Worm (Caenorhabditis elegans): Measurements from ENCODE around the gene pgp-5.

The pgp-5 gene

DNA sequence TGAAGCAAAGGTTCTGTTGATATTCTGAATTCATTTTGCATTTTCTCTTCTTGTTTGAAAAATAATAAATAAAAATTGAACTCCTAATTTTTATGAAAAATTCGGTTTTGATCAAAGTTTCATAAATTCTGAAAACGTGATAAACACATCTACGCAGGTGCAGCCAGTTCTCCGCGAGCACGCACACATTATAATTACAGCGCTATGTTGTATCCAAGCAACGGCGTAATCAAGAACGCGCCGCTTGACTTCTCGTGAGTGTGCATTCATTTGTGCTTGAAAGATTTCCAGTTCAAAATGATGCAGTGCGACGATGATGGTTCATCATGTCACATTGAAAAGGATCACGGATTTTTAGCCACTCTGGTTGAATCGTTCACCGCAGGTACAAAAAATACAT lies 32.8 kb upstream of the pgp-5 start, which contains the start of gene F47B10.3:
Gene F47B10.3, plus strand, starts transcription at position 301 of the 400 bp plus-strand sequence.
- TF ChIP-seq tbx-37 (GFP tag; conservative IDR thresholded peaks at IDR 0.05): no peak

DNA sequence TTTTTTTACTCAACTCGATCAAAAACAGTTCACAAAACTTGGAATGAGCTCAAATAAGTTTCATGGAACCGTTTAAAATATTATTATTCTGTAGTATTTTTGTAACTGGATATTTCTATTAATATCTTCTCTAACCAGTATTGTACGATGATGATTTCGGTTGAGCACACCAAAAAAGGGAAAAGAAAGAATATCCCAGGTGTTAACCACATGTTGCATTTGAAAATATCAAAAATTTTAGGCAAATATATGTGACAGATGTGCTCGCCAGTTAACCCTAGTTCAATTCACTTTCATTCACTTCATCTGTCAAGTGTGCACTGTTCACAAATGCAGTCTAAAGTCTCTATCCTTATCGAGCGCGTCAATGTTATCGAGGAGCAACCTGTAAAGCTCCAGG lies 31.9 kb upstream of the pgp-5 start, which contains the start of gene F47B10.4:
Gene F47B10.4, plus strand, starts transcription at position 301 of the 400 bp plus-strand sequence.
- TF ChIP-seq pes-1 (GFP tag; IDR thresholded peaks at IDR 0.05) (no peak), tbx-11 (GFP tag; IDR thresholded peaks at IDR 0.05) (no peak), hmg-4 (GFP tag; optimal IDR thresholded peaks at IDR 0.05) (no peak), ceh-13 (GFP tag; optimal IDR thresholded peaks at IDR 0.05) (no peak), ets-7 (tag; optimal IDR thresholded peaks at IDR 0.05) (no peak), sea-1 (GFP tag; conservative IDR thresholded peaks at IDR 0.05) (no peak), scrt-1 (GFP tag; IDR thresholded peaks at IDR 0.05) (no peak), tra-4 (tag; optimal IDR thresholded peaks at IDR 0.05) (no peak), hmbx-1 (tag; optimal IDR thresholded peaks at IDR 0.05) (no peak), ama-1 (optimal IDR thresholded peaks at IDR 0.05) (no peak)

DNA sequence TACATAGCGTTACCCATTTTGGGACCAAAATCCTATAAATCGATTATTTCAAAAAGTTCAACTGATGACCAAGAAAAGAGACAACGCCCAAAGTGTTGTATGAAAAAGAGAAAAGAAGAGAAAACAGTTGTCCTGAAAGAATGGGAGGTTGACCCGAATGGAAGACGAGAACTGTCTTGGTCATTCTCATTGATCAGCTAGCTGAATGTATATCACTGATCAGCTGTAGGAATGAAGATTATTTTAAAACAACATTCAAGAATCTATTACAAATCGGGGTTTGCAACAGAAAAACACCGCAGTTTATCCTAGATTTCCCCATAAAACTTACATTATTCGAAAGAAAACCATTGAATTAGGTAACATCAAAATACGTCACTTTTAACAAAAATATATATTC lies 31.4 kb upstream of the pgp-5 start, which contains the start of gene F47B10.5:
Gene F47B10.5, minus strand, starts transcription at position 101 of the 400 bp plus-strand sequence.
- no peak for TF ChIP-seq B0310.2 (tag; optimal IDR thresholded peaks at IDR 0.05)
- TF ChIP-seq pes-1 (GFP tag; IDR thresholded peaks at IDR 0.05): no peak
- TF ChIP-seq tbx-11 (GFP tag; IDR thresholded peaks at IDR 0.05): no peak
- TF ChIP-seq ceh-36 (tag; optimal IDR thresholded peaks at IDR 0.05): no peak
- no peak for TF ChIP-seq hmbx-1 (tag; optimal IDR thresholded peaks at IDR 0.05)
- no peak for TF ChIP-seq sea-1 (GFP tag; conservative IDR thresholded peaks at IDR 0.05)
- no peak for TF ChIP-seq tra-4 (tag; optimal IDR thresholded peaks at IDR 0.05)
- no peak for TF ChIP-seq F13C5.2 (tag; optimal IDR thresholded peaks at IDR 0.05)

DNA sequence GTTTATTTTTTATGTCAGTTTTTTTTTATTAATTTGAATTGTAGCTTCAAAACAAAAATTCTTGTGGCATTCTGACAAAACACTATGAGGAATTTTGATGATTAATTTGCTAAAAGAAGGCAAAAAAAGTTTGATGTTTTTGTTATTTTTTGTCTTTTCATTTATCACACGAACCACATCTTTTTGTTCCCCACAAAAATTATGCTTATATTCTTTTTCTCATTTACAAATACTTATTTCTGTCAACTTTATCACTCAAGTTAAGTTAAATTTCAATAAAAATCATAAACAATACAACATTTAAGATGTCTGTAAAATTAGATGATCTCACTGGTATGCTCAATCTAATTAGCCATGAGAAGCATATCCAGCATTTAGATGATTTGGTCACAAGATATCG lies 29.1 kb upstream of the pgp-5 start, which contains the start of gene F47B10.6:
Gene F47B10.6, plus strand, starts transcription at position 301 of the 400 bp plus-strand sequence.
- TF ChIP-seq hmg-4 (GFP tag; optimal IDR thresholded peaks at IDR 0.05): no peak
- TF ChIP-seq pes-1 (GFP tag; IDR thresholded peaks at IDR 0.05): no peak
- no peak for TF ChIP-seq B0310.2 (tag; optimal IDR thresholded peaks at IDR 0.05)
- TF ChIP-seq sea-1 (GFP tag; conservative IDR thresholded peaks at IDR 0.05): no peak
- TF ChIP-seq tra-4 (tag; optimal IDR thresholded peaks at IDR 0.05): no peak
- no peak for TF ChIP-seq F13C5.2 (tag; optimal IDR thresholded peaks at IDR 0.05)
- no peak for TF ChIP-seq tbx-37 (GFP tag; conservative IDR thresholded peaks at IDR 0.05)
- TF ChIP-seq hnd-1 (tag; optimal IDR thresholded peaks at IDR 0.05): no peak
- no peak for TF ChIP-seq flt-1 (GFP tag; IDR thresholded peaks at IDR 0.05)
- TF ChIP-seq hmbx-1 (tag; optimal IDR thresholded peaks at IDR 0.05): no peak
- TF ChIP-seq aly-1 (tag; optimal IDR thresholded peaks at IDR 0.05): no peak
- TF ChIP-seq tbx-11 (GFP tag; IDR thresholded peaks at IDR 0.05): no peak
- no peak for TF ChIP-seq ceh-13 (GFP tag; optimal IDR thresholded peaks at IDR 0.05)
- no peak for TF ChIP-seq ceh-36 (tag; optimal IDR thresholded peaks at IDR 0.05)
- TF ChIP-seq ama-1 (optimal IDR thresholded peaks at IDR 0.05): no peak
- TF ChIP-seq scrt-1 (GFP tag; IDR thresholded peaks at IDR 0.05): no peak
- TF ChIP-seq ets-7 (tag; optimal IDR thresholded peaks at IDR 0.05): no peak

DNA sequence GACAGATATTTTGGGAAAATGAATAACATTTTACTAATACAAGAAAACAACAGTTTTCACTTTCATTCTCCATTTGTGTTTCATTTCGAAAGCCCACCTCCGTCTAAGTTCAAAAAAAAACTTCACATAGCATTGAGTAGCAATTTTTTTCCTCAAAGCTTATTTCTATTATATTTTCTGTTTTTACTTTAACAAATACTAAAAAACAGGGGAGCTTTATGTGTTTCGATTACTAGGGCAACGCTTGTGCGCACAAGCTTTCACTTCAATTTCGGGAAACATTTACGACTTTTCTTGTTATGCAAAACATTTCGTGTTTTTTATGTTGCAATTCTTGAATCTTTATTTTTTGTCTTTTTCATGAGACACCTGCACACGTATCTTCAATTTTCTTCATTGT lies 26.8 kb upstream of the pgp-5 start, which contains the start of gene T21E8.5:
Gene T21E8.5, plus strand, starts transcription at position 301 of the 400 bp plus-strand sequence.
- no peak for TF ChIP-seq aly-1 (tag; optimal IDR thresholded peaks at IDR 0.05)
- TF ChIP-seq hmg-4 (GFP tag; optimal IDR thresholded peaks at IDR 0.05): no peak
- TF ChIP-seq hnd-1 (tag; optimal IDR thresholded peaks at IDR 0.05): no peak
- TF ChIP-seq pes-1 (GFP tag; IDR thresholded peaks at IDR 0.05): no peak
- no peak for TF ChIP-seq flt-1 (GFP tag; IDR thresholded peaks at IDR 0.05)
- no peak for TF ChIP-seq tbx-37 (GFP tag; conservative IDR thresholded peaks at IDR 0.05)
- TF ChIP-seq ceh-36 (tag; optimal IDR thresholded peaks at IDR 0.05): no peak
- no peak for TF ChIP-seq ets-7 (tag; optimal IDR thresholded peaks at IDR 0.05)
- TF ChIP-seq hmbx-1 (tag; optimal IDR thresholded peaks at IDR 0.05): no peak
- no peak for TF ChIP-seq tra-4 (tag; optimal IDR thresholded peaks at IDR 0.05)
- TF ChIP-seq tbx-11 (GFP tag; IDR thresholded peaks at IDR 0.05): no peak
- no peak for TF ChIP-seq ama-1 (optimal IDR thresholded peaks at IDR 0.05)
- no peak for TF ChIP-seq B0310.2 (tag; optimal IDR thresholded peaks at IDR 0.05)
- no peak for TF ChIP-seq sea-1 (GFP tag; conservative IDR thresholded peaks at IDR 0.05)
- TF ChIP-seq scrt-1 (GFP tag; IDR thresholded peaks at IDR 0.05): no peak
- TF ChIP-seq F13C5.2 (tag; optimal IDR thresholded peaks at IDR 0.05): no peak
- no peak for TF ChIP-seq ceh-13 (GFP tag; optimal IDR thresholded peaks at IDR 0.05)

DNA sequence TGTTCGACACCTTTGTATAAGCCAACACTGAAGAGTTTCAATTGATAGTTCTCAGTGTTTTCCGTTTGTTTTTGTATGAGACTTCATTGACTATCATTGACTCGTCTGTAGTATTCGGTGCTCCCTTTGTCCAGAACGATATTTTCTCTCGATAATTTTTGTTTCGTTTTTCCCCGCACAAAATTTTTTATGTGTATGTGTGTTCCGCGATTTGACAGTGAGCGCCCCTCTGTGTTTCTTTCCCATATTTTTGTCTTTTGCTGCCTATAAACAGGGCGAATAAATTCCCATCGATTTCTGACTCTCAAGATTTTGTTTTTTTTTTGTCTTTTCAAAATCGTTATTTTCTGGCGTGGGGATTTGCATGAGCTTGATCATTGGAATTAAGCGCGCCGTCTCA lies 24.1 kb upstream of the pgp-5 start, which contains the start of gene T21E8.7:
Gene T21E8.7, plus strand, starts transcription at position 301 of the 400 bp plus-strand sequence.
- TF ChIP-seq flt-1 (GFP tag; IDR thresholded peaks at IDR 0.05) (no peak), hmbx-1 (tag; optimal IDR thresholded peaks at IDR 0.05) (no peak), tra-4 (tag; optimal IDR thresholded peaks at IDR 0.05) (no peak)

DNA sequence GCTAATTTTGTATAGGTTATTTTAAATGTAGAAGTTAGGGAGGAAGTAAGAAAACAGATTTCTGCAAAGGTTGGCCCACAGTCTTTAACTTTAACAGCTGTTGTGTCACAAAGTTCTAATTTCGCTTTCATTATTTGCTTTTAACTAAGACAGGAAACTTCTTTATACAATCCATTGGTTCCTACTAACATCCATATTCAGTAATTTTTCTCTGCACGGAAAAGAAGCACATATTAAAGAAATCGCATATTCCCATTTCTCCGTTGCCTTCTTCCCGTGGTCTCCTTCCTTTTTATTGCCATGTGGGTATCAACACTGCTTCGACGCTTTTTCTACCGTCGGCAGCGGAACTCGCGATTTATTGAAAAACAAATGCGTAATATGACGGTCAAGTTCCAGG lies 22.9 kb upstream of the pgp-5 start, which contains the start of gene T21E8.6:
Gene T21E8.6, plus strand, starts transcription at position 301 of the 400 bp plus-strand sequence.
- TF ChIP-seq B0310.2 (tag; optimal IDR thresholded peaks at IDR 0.05) (no peak), tra-4 (tag; optimal IDR thresholded peaks at IDR 0.05) (no peak), tbx-37 (GFP tag; conservative IDR thresholded peaks at IDR 0.05) (no peak), ets-7 (tag; optimal IDR thresholded peaks at IDR 0.05) (no peak), pes-1 (GFP tag; IDR thresholded peaks at IDR 0.05) (no peak), hmbx-1 (tag; optimal IDR thresholded peaks at IDR 0.05) (no peak), hmg-4 (GFP tag; optimal IDR thresholded peaks at IDR 0.05) (no peak), F13C5.2 (tag; optimal IDR thresholded peaks at IDR 0.05) (no peak), tbx-11 (GFP tag; IDR thresholded peaks at IDR 0.05) (no peak), ama-1 (optimal IDR thresholded peaks at IDR 0.05) (no peak), aly-1 (tag; optimal IDR thresholded peaks at IDR 0.05) (no peak), hnd-1 (tag; optimal IDR thresholded peaks at IDR 0.05) (no peak), flt-1 (GFP tag; IDR thresholded peaks at IDR 0.05) (no peak), ceh-13 (GFP tag; optimal IDR thresholded peaks at IDR 0.05) (no peak), ceh-36 (tag; optimal IDR thresholded peaks at IDR 0.05) (no peak), sea-1 (GFP tag; conservative IDR thresholded peaks at IDR 0.05) (no peak), scrt-1 (GFP tag; IDR thresholded peaks at IDR 0.05) (no peak)

DNA sequence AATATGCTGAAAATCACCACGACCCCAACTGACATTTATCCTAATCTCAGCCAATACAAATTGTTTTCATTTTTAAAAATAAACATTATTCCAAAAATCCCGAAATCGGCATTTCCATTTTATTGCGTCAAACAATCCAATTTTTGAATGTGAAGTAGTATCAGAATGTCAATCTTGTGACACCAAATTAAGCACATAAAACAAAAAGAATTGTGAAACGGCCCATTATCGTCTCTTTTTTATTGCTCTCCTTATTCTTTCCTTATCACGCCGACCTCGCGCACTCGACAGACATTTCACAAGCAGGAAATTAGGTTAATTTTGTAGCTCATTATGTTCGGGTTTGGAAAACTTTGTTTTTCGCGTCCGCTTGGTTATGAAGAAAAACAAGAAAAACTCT lies 21.4 kb upstream of the pgp-5 start, which contains the start of gene T21E8.4:
Gene T21E8.4, plus strand, starts transcription at position 301 of the 400 bp plus-strand sequence.
- TF ChIP-seq hmbx-1 (tag; optimal IDR thresholded peaks at IDR 0.05) (no peak), pes-1 (GFP tag; IDR thresholded peaks at IDR 0.05) (no peak), tra-4 (tag; optimal IDR thresholded peaks at IDR 0.05) (no peak), aly-1 (tag; optimal IDR thresholded peaks at IDR 0.05) (no peak), scrt-1 (GFP tag; IDR thresholded peaks at IDR 0.05) (no peak), ceh-36 (tag; optimal IDR thresholded peaks at IDR 0.05) (no peak), ama-1 (optimal IDR thresholded peaks at IDR 0.05) (no peak), sea-1 (GFP tag; conservative IDR thresholded peaks at IDR 0.05) (no peak), flt-1 (GFP tag; IDR thresholded peaks at IDR 0.05) (no peak), hnd-1 (tag; optimal IDR thresholded peaks at IDR 0.05) (no peak)
